Fruit fly (Drosophila melanogaster) whole organism, wandering third instar larva: ENCODE data around the gene cup.

Experiments
- Abd-B ChIP-seq: fragments of >200 bp; optimal IDR thresholded peaks from 2 replicates; lab custom pipeline; 2017; ENCODE audit warnings: missing biosample characterization, missing genetic modification characterization
- CG32264 ChIP-seq: fragments of 200-800 bp; sonication (Bioruptor generic); optimal IDR thresholded peaks from 2 replicates; lab custom pipeline; 2016; ENCODE audit warnings: missing biosample characterization, missing genetic modification characterization
- CG9705 ChIP-seq: fragments of 200-800 bp; sonication (Bioruptor generic); optimal IDR thresholded peaks from 2 replicates; lab custom pipeline; 2018; ENCODE audit warnings: missing biosample characterization, mild to moderate bottlenecking, missing genetic modification characterization
- CrebA ChIP-seq: fragments of 200-800 bp; sonication (Bioruptor generic); optimal IDR thresholded peaks from 2 replicates; lab custom pipeline; 2016; ENCODE audit warnings: missing biosample characterization, mild to moderate bottlenecking, missing genetic modification characterization, borderline replicate concordance
- Dfd ChIP-seq: fragments of >200 bp; optimal IDR thresholded peaks from 2 replicates; lab custom pipeline; 2017; ENCODE audit warnings: missing biosample characterization, missing genetic modification characterization
- Dif ChIP-seq: fragments of 200-275, 200-300 bp; sonication (Bioruptor generic); optimal IDR thresholded peaks from 2 replicates; lab custom pipeline; 2018; ENCODE audit warnings: missing biosample characterization, missing genetic modification characterization; ENCODE audit not compliant: partially characterized antibody
- GATAd ChIP-seq: sonication (Bioruptor generic); optimal IDR thresholded peaks from 2 replicates; lab custom pipeline; 2016; ENCODE audit warnings: missing biosample characterization, missing genetic modification characterization
- HLH106 ChIP-seq: fragments of 200-800 bp; optimal IDR thresholded peaks from 3 replicates; lab custom pipeline; 2019; ENCODE audit warnings: missing biosample characterization, mild to moderate bottlenecking, missing genetic modification characterization, moderate library complexity
- Hnf4 ChIP-seq: fragments of 200-800 bp; sonication (Bioruptor generic); optimal IDR thresholded peaks from 2 replicates; lab custom pipeline; 2016; ENCODE audit warnings: missing biosample characterization, mild to moderate bottlenecking, missing genetic modification characterization
- Hr78 ChIP-seq: fragments of >200 bp; optimal IDR thresholded peaks from 2 replicates; lab custom pipeline; 2017; ENCODE audit warnings: missing biosample characterization, missing genetic modification characterization
- Hr83 ChIP-seq: fragments of 200-300 bp; sonication (Bioruptor generic); optimal IDR thresholded peaks from 2 replicates; lab custom pipeline; 2016; ENCODE audit warnings: missing biosample characterization, mild to moderate bottlenecking, missing genetic modification characterization, moderate library complexity; ENCODE audit not compliant: poor library complexity, severe bottlenecking
- Jra ChIP-seq: sonication (Bioruptor generic); optimal IDR thresholded peaks from 2 replicates; lab custom pipeline; 2016; ENCODE audit warnings: missing biosample characterization, missing genetic modification characterization
- Mio ChIP-seq: sonication (Bioruptor generic); optimal IDR thresholded peaks from 2 replicates; lab custom pipeline; 2016; ENCODE audit warnings: missing biosample characterization, missing genetic modification characterization
- Myc ChIP-seq: fragments of >200 bp; optimal IDR thresholded peaks from 2 replicates; lab custom pipeline; 2017
- N ChIP-seq: fragments of >200 bp; optimal IDR thresholded peaks from 2 replicates; lab custom pipeline; 2018; ENCODE audit warnings: missing biosample characterization, missing external identifiers, missing genetic modification characterization
- OdsH ChIP-seq: fragments of 200-800 bp; sonication (Bioruptor generic); optimal IDR thresholded peaks from 2 replicates; lab custom pipeline; 2016; ENCODE audit warnings: missing biosample characterization, mild to moderate bottlenecking, missing genetic modification characterization
- Rel ChIP-seq, 2 experiments: fragments of 200-800 bp; sonication (Bioruptor generic) in 1 of 2; optimal IDR thresholded peaks; 2 replicates in 1 of 2; 3 replicates in 1 of 2; lab custom pipeline; 2016 to 2019; ENCODE audit warnings: mild to moderate bottlenecking in 2 of 2, missing biosample characterization in 2 of 2, missing genetic modification characterization in 2 of 2, moderate library complexity in 1 of 2
- Sp1 ChIP-seq: fragments of 200-800 bp; sonication (Bioruptor generic); optimal IDR thresholded peaks from 3 replicates; lab custom pipeline; 2019; ENCODE audit warnings: missing biosample characterization, mild to moderate bottlenecking, missing genetic modification characterization, moderate library complexity
- Vsx2 ChIP-seq: fragments of 200-300, 225-300 bp; sonication (Bioruptor generic); optimal IDR thresholded peaks from 2 replicates; lab custom pipeline; 2018; ENCODE audit warnings: missing biosample characterization, missing genetic modification characterization; ENCODE audit not compliant: partially characterized antibody
- br ChIP-seq: fragments of 200-800 bp; sonication (Bioruptor generic); optimal IDR thresholded peaks from 2 replicates; lab custom pipeline; 2016; ENCODE audit warnings: missing biosample characterization, missing genetic modification characterization
- brk ChIP-seq: fragments of 200-800 bp; sonication (Bioruptor generic); optimal IDR thresholded peaks from 2 replicates; lab custom pipeline; 2016; ENCODE audit warnings: missing biosample characterization, mild to moderate bottlenecking, missing genetic modification characterization
- dl ChIP-seq, 2 experiments: fragments of 175-275, 200-275 bp in 1 of 2; fragments of 200-275 bp in 1 of 2; sonication (Bioruptor generic); optimal IDR thresholded peaks; lab custom pipeline; 2018; ENCODE audit warnings: mild to moderate bottlenecking in 2 of 2, missing biosample characterization in 2 of 2, missing genetic modification characterization in 2 of 2, moderate library complexity in 2 of 2; ENCODE audit not compliant: partially characterized antibody in 2 of 2, insufficient read depth in 1 of 2
- dmrt93B ChIP-seq: fragments of 200-800 bp; sonication (Bioruptor generic); optimal IDR thresholded peaks from 2 replicates; lab custom pipeline; 2018; ENCODE audit warnings: missing biosample characterization, mild to moderate bottlenecking, missing genetic modification characterization
- dsf ChIP-seq: sonication (Bioruptor generic); optimal IDR thresholded peaks from 2 replicates; lab custom pipeline; 2016; ENCODE audit warnings: missing biosample characterization, missing genetic modification characterization, borderline replicate concordance
- ey ChIP-seq: fragments of 200-800 bp; sonication (Bioruptor generic); optimal IDR thresholded peaks from 2 replicates; lab custom pipeline; 2016; ENCODE audit warnings: missing biosample characterization, missing genetic modification characterization
- foxo ChIP-seq, 2 experiments: fragments of 200-800 bp; sonication (Bioruptor generic); optimal IDR thresholded peaks; 2 replicates in 1 of 2; 3 replicates in 1 of 2; lab custom pipeline; 2016 to 2017; ENCODE audit warnings: missing biosample characterization in 2 of 2, missing genetic modification characterization in 2 of 2
- fru ChIP-seq: fragments of 200-800 bp; sonication (Bioruptor generic); optimal IDR thresholded peaks from 3 replicates; lab custom pipeline; 2016; ENCODE audit warnings: missing biosample characterization, mild to moderate bottlenecking, missing genetic modification characterization
- h ChIP-seq: fragments of 200-800 bp; sonication (Bioruptor generic); optimal IDR thresholded peaks from 3 replicates; lab custom pipeline; 2016; ENCODE audit warnings: missing biosample characterization, mild to moderate bottlenecking, missing genetic modification characterization
- jim ChIP-seq: fragments of 175-275, 200-325 bp; sonication (Bioruptor generic); optimal IDR thresholded peaks from 2 replicates; lab custom pipeline; 2016; ENCODE audit warnings: missing biosample characterization, mild to moderate bottlenecking, missing genetic modification characterization
- lola ChIP-seq: fragments of >200 bp; optimal IDR thresholded peaks from 2 replicates; lab custom pipeline; 2017; ENCODE audit warnings: missing biosample characterization, missing genetic modification characterization
- pan ChIP-seq: fragments of >200 bp; optimal IDR thresholded peaks from 2 replicates; lab custom pipeline; 2017
- psq ChIP-seq: fragments of 200-800 bp; sonication (Bioruptor generic); optimal IDR thresholded peaks from 3 replicates; lab custom pipeline; 2017; ENCODE audit warnings: missing biosample characterization, mild to moderate bottlenecking, missing genetic modification characterization, moderate library complexity
- rgr ChIP-seq: fragments of 200-800 bp; sonication (Bioruptor generic); optimal IDR thresholded peaks from 3 replicates; lab custom pipeline; 2016; ENCODE audit warnings: missing biosample characterization, mild to moderate bottlenecking, missing genetic modification characterization
- sage ChIP-seq: fragments of 200-800 bp; sonication (Bioruptor generic); optimal IDR thresholded peaks from 2 replicates; lab custom pipeline; 2016; ENCODE audit warnings: missing biosample characterization, mild to moderate bottlenecking, missing genetic modification characterization
- sv ChIP-seq: fragments of 200-800 bp; sonication (Bioruptor generic); optimal IDR thresholded peaks from 3 replicates; lab custom pipeline; 2016; ENCODE audit warnings: missing biosample characterization, missing genetic modification characterization
- tai ChIP-seq: sonication (Bioruptor generic); optimal IDR thresholded peaks from 2 replicates; lab custom pipeline; 2016; ENCODE audit warnings: missing biosample characterization, missing genetic modification characterization
- usp ChIP-seq: fragments of >200 bp; optimal IDR thresholded peaks from 2 replicates; lab custom pipeline; 2017; ENCODE audit warnings: missing biosample characterization, missing genetic modification characterization
- woc ChIP-seq: sonication (Bioruptor generic); optimal IDR thresholded peaks from 2 replicates; lab custom pipeline; 2016; ENCODE audit warnings: missing biosample characterization, mild to moderate bottlenecking, missing genetic modification characterization

The cup gene

dm6 chr2L:6677453-6677852 lies 14.0 kb downstream of the cup start, which contains the start of gene Nse1:
TSS of gene Nse1 (minus strand) at chr2L:6677625.
- TF ChIP-seq GATAd (no peak), usp (GFP tag; lab: Kevin White, UChicago) (no peak), Myc (lab: Kevin White, UChicago) (no peak), lola (no peak), foxo (GFP tag; optimal IDR thresholded peaks at IDR 0.05; lab: Kevin White, UChicago) (no peak), Hnf4 (GFP tag; lab: Kevin White, UChicago) (no peak), Hr83 (GFP tag; lab: Kevin White, UChicago) (no peak), Rel (GFP tag; optimal IDR thresholded peaks at IDR 0.05; lab: Kevin White, UChicago) (no peak), Rel (tag; optimal IDR thresholded peaks at IDR 0.05; lab: Kevin White, UChicago) (no peak), Hr78 (GFP tag; lab: Kevin White, UChicago) (no peak), h (GFP tag; lab: Kevin White, UChicago) (no peak), sv (GFP tag; lab: Kevin White, UChicago) (no peak), Sp1 (GFP tag; lab: Kevin White, UChicago) (no peak)

DNA sequence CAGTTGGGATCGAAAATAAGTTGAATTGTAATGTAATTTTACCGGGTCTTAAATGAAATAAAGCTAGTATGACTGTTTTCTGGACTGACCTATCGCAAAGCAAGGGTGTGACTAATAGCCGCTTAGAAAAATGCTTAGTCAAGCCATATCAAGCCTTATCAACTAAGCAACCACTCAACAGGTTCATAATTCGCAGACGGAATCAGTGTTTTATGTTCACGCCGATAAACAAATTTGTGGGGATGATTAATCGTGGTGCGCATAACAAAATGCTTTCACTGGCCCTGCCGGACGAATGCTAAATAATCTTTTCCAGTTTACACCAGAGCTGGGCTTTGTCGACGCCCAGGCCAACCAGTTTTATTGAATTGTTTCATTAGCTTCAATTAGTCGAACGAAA lies 19.4 kb downstream of the cup start:
- TF ChIP-seq pan (lab: Kevin White, UChicago) (no peak), brk (GFP tag; lab: Kevin White, UChicago) (no peak), fru (GFP tag; lab: Kevin White, UChicago) (no peak), Jra (GFP tag; lab: Kevin White, UChicago) (no peak), tai (GFP tag; lab: Kevin White, UChicago) (no peak), GATAd (no peak), rgr (GFP tag; lab: Kevin White, UChicago) (no peak), br (no peak), dsf (GFP tag; lab: Kevin White, UChicago) (no peak), CG9705 (GFP tag; lab: Kevin White, UChicago) (no peak), Abd-B (no peak), Hnf4 (GFP tag; lab: Kevin White, UChicago) (no peak), sv (GFP tag; lab: Kevin White, UChicago) (no peak), foxo (GFP tag; optimal IDR thresholded peaks at IDR 0.05; lab: Kevin White, UChicago) (no peak), sage (GFP tag; lab: Kevin White, UChicago) (no peak), Dif (GFP tag; lab: Kevin White, UChicago) (no peak), Rel (GFP tag; optimal IDR thresholded peaks at IDR 0.05; lab: Kevin White, UChicago) (no peak), Rel (tag; optimal IDR thresholded peaks at IDR 0.05; lab: Kevin White, UChicago) (no peak), CrebA (GFP tag; lab: Kevin White, UChicago) (no peak)

- TF ChIP-seq fru (GFP tag; lab: Kevin White, UChicago), result peak; percentile 42
- TF ChIP-seq brk (GFP tag; lab: Kevin White, UChicago), result no peak
- peak; percentile 85 for TF ChIP-seq h (GFP tag; lab: Kevin White, UChicago)
- peak; percentile 61 for TF ChIP-seq jim (GFP tag; lab: Kevin White, UChicago)
- TF ChIP-seq woc (GFP tag; lab: Kevin White, UChicago), result peak; percentile 76
- no peak for TF ChIP-seq CrebA (GFP tag; lab: Kevin White, UChicago)
- no peak for TF ChIP-seq CG32264 (GFP tag; lab: Kevin White, UChicago)
- TF ChIP-seq Hnf4 (GFP tag; lab: Kevin White, UChicago), result peak; percentile 75
- peak; percentile 2 for TF ChIP-seq dmrt93B (GFP tag; lab: Kevin White, UChicago)
- TF ChIP-seq psq (GFP tag; lab: Kevin White, UChicago), result peak; percentile 63
- peak; percentile 80 for TF ChIP-seq br
- TF ChIP-seq Hr78 (GFP tag; lab: Kevin White, UChicago), result no peak
- TF ChIP-seq Abd-B, result no peak
- no peak for TF ChIP-seq N (GFP tag; lab: Kevin White, UChicago)
- no peak for TF ChIP-seq pan (lab: Kevin White, UChicago)
- TF ChIP-seq usp (GFP tag; lab: Kevin White, UChicago), result no peak
- peak; percentile 78 for TF ChIP-seq rgr (GFP tag; lab: Kevin White, UChicago)
- no peak for TF ChIP-seq lola
- no peak for TF ChIP-seq Mio (GFP tag; lab: Kevin White, UChicago)
- peak; percentile 82 for TF ChIP-seq ey (GFP tag; lab: Kevin White, UChicago)
- peak; percentile 32 for TF ChIP-seq Vsx2 (GFP tag; lab: Kevin White, UChicago)
- TF ChIP-seq Dif (GFP tag; lab: Kevin White, UChicago), result no peak
- TF ChIP-seq Jra (GFP tag; lab: Kevin White, UChicago), result peak; percentile 68
- no peak for TF ChIP-seq dl (GFP tag; optimal IDR thresholded peaks at IDR 0.05; lab: Kevin White, UChicago; ENCODE audit: insufficient read depth in 1 of 2, partially characterized antibody in 2 of 2)
- no peak for TF ChIP-seq Myc (lab: Kevin White, UChicago)
- no peak for TF ChIP-seq Rel (GFP tag; optimal IDR thresholded peaks at IDR 0.05; lab: Kevin White, UChicago)
- peak; percentile 46 for TF ChIP-seq Rel (tag; optimal IDR thresholded peaks at IDR 0.05; lab: Kevin White, UChicago)
- TF ChIP-seq GATAd, result no peak
- TF ChIP-seq sv (GFP tag; lab: Kevin White, UChicago), result peak; percentile 86
- peak; percentile 24 for TF ChIP-seq sage (GFP tag; lab: Kevin White, UChicago)
- TF ChIP-seq Sp1 (GFP tag; lab: Kevin White, UChicago), result peak; percentile 72
- peak; percentile 77 for TF ChIP-seq HLH106 (tag; lab: Kevin White, UChicago)
- TF ChIP-seq Hr83 (GFP tag; lab: Kevin White, UChicago), result peak; percentile 44
- peak; percentile 53 for TF ChIP-seq CG9705 (GFP tag; lab: Kevin White, UChicago)
- TF ChIP-seq Dfd (GFP tag; lab: Kevin White, UChicago), result no peak
- peak; percentile 37 for TF ChIP-seq dsf (GFP tag; lab: Kevin White, UChicago)
- TF ChIP-seq OdsH (GFP tag; lab: Kevin White, UChicago), result peak; percentile 82
- TF ChIP-seq tai (GFP tag; lab: Kevin White, UChicago), result no peak
Observed at dm6 chr2L:6683992-6684882, 20.8 kb downstream of the cup start, which contains the start of gene Nhe3. TSS of gene Nhe3 (minus strand) at chr2L:6684364.
